Fruit fly (Drosophila melanogaster) whole organism, prepupa: ENCODE results near the gene CG2147.

Source experiments
- Blimp-1 ChIP-seq: fragments of 200-800 bp; sonication (Bioruptor generic); optimal IDR thresholded peaks from 3 replicates; lab custom pipeline; 2017; ENCODE audit warnings: missing biosample characterization, missing genetic modification characterization, mild to moderate bottlenecking, moderate library complexity, missing genetic modification reagents
- CG10669 ChIP-seq: fragments of 200-800 bp; sonication (Bioruptor generic); optimal IDR thresholded peaks from 3 replicates; lab custom pipeline; 2018; ENCODE audit warnings: missing biosample characterization, mild to moderate bottlenecking, missing genetic modification characterization, moderate library complexity
- CG11294 ChIP-seq: fragments of 200-800 bp; sonication (Bioruptor generic); IDR thresholded peaks from 2 replicates; pipeline ENCODE4 v1.3.6; 2022; ENCODE audit warnings: missing biosample characterization, missing genetic modification characterization
- CG11762 ChIP-seq: fragments of 200-800 bp; sonication (Bioruptor generic); optimal IDR thresholded peaks from 3 replicates; lab custom pipeline; 2016; ENCODE audit warnings: missing biosample characterization, missing genetic modification characterization; ENCODE audit not compliant: insufficient read depth
- CG11902 ChIP-seq: fragments of 200-800 bp; sonication (Bioruptor generic); optimal IDR thresholded peaks from 3 replicates; lab custom pipeline; 2016; ENCODE audit warnings: missing biosample characterization, missing genetic modification characterization
- CG15336 ChIP-seq: fragments of 200-800 bp; sonication (Bioruptor generic); IDR thresholded peaks from 2 replicates; pipeline ENCODE4 v1.3.6; 2022; ENCODE audit warnings: missing biosample characterization, missing genetic modification characterization
- CG1621 ChIP-seq: fragments of 200-800 bp; sonication (Bioruptor generic); optimal IDR thresholded peaks from 3 replicates; lab custom pipeline; 2018; ENCODE audit warnings: missing biosample characterization, mild to moderate bottlenecking, missing genetic modification characterization
- CG16779 ChIP-seq: fragments of 200-800 bp; sonication (Bioruptor generic); optimal IDR thresholded peaks from 3 replicates; lab custom pipeline; 2017; ENCODE audit warnings: missing biosample characterization, mild to moderate bottlenecking, missing genetic modification characterization
- CG31627 ChIP-seq: fragments of 200-800 bp; sonication (Bioruptor generic); optimal IDR thresholded peaks from 3 replicates; lab custom pipeline; 2016; ENCODE audit warnings: missing biosample characterization, missing genetic modification characterization
- CG32006 ChIP-seq: fragments of 200-800 bp; sonication (Bioruptor generic); optimal IDR thresholded peaks from 3 replicates; lab custom pipeline; 2017; ENCODE audit warnings: missing biosample characterization, mild to moderate bottlenecking, missing genetic modification characterization
- CG34406 ChIP-seq: fragments of 200-800 bp; sonication (Bioruptor generic); optimal IDR thresholded peaks from 3 replicates; lab custom pipeline; 2016; ENCODE audit warnings: missing biosample characterization, missing genetic modification characterization
- CG3919 ChIP-seq: fragments of 200-800 bp; sonication (Bioruptor generic); optimal IDR thresholded peaks from 3 replicates; lab custom pipeline; 2016; ENCODE audit warnings: missing biosample characterization, missing genetic modification characterization
- CG4318 ChIP-seq: fragments of 200-800 bp; sonication (Bioruptor generic); optimal IDR thresholded peaks from 3 replicates; lab custom pipeline; 2017; ENCODE audit warnings: missing biosample characterization, mild to moderate bottlenecking, missing genetic modification characterization
- CG6163 ChIP-seq: fragments of 200-800 bp; sonication (Bioruptor generic); IDR thresholded peaks from 3 replicates; pipeline ENCODE4 v1.3.6; 2022; ENCODE audit warnings: missing biosample characterization, missing genetic modification characterization
- CG6276 ChIP-seq: fragments of 200-800 bp; sonication (Bioruptor generic); optimal IDR thresholded peaks from 2 replicates; lab custom pipeline; 2017; ENCODE audit warnings: missing biosample characterization, mild to moderate bottlenecking, missing genetic modification characterization
- CG6792 ChIP-seq: fragments of 200-800 bp; sonication (Bioruptor generic); optimal IDR thresholded peaks from 3 replicates; lab custom pipeline; 2016; ENCODE audit warnings: missing biosample characterization, missing genetic modification characterization
- CG6808 ChIP-seq: fragments of 200-800 bp; sonication (Bioruptor generic); optimal IDR thresholded peaks from 3 replicates; lab custom pipeline; 2017; ENCODE audit warnings: missing biosample characterization, missing genetic modification characterization, mild to moderate bottlenecking, moderate library complexity, missing genetic modification reagents
- CG6854 ChIP-seq: fragments of 200-800 bp; sonication (Bioruptor generic); optimal IDR thresholded peaks from 2 replicates; lab custom pipeline; 2017; ENCODE audit warnings: missing biosample characterization, mild to moderate bottlenecking, missing genetic modification characterization
- CG8119 ChIP-seq: fragments of 200-800 bp; sonication (Bioruptor generic); IDR thresholded peaks from 3 replicates; pipeline ENCODE4 v1.3.6; 2022; ENCODE audit warnings: missing biosample characterization, missing genetic modification characterization
- CG8319 ChIP-seq: fragments of 200-800 bp; sonication (Bioruptor generic); optimal IDR thresholded peaks from 3 replicates; lab custom pipeline; 2016; ENCODE audit warnings: missing biosample characterization, missing genetic modification characterization
- CG8632 ChIP-seq: fragments of 200-800 bp; sonication (Bioruptor generic); optimal IDR thresholded peaks from 3 replicates; lab custom pipeline; 2016; ENCODE audit warnings: missing biosample characterization, missing genetic modification characterization
- Eip75B ChIP-seq: fragments of 200-800 bp; sonication (Bioruptor generic); optimal IDR thresholded peaks from 3 replicates; lab custom pipeline; 2016; ENCODE audit warnings: missing biosample characterization, missing genetic modification characterization
- Ets21C ChIP-seq: fragments of 200-800 bp; sonication (Bioruptor generic); optimal IDR thresholded peaks from 3 replicates; lab custom pipeline; 2016; ENCODE audit warnings: missing biosample characterization, missing genetic modification characterization
- Ets96B ChIP-seq: fragments of 200-800 bp; optimal IDR thresholded peaks from 2 replicates; lab custom pipeline; 2019; ENCODE audit warnings: missing biosample characterization, mild to moderate bottlenecking, missing genetic modification characterization, moderate library complexity
- Gug ChIP-seq: fragments of 200-800 bp; sonication (Bioruptor generic); IDR thresholded peaks from 2 replicates; pipeline ENCODE4 v1.3.6; 2022; ENCODE audit warnings: missing biosample characterization, missing genetic modification characterization
- Hr39 ChIP-seq: fragments of 200-800 bp; sonication (Bioruptor generic); optimal IDR thresholded peaks from 2 replicates; lab custom pipeline; 2016; ENCODE audit warnings: missing biosample characterization, missing genetic modification characterization
- Hr4 ChIP-seq: fragments of 200-800 bp; sonication (Bioruptor generic); optimal IDR thresholded peaks from 3 replicates; lab custom pipeline; 2016; ENCODE audit warnings: missing biosample characterization, missing genetic modification characterization
- Lpt ChIP-seq: fragments of 200-800 bp; sonication (Bioruptor generic); optimal IDR thresholded peaks from 3 replicates; lab custom pipeline; 2016; ENCODE audit warnings: missing biosample characterization, missing genetic modification characterization
- OdsH ChIP-seq: fragments of 200-800 bp; sonication (Bioruptor generic); optimal IDR thresholded peaks from 3 replicates; lab custom pipeline; 2016; ENCODE audit warnings: missing biosample characterization, missing genetic modification characterization
- Smox ChIP-seq: fragments of 200-800 bp; sonication (Bioruptor generic); optimal IDR thresholded peaks from 3 replicates; lab custom pipeline; 2016; ENCODE audit warnings: missing biosample characterization, missing genetic modification characterization
- Sox102F ChIP-seq: fragments of 200-800 bp; sonication (Bioruptor generic); optimal IDR thresholded peaks from 2 replicates; lab custom pipeline; 2016; ENCODE audit warnings: missing biosample characterization, mild to moderate bottlenecking, missing genetic modification characterization
- Sox14 ChIP-seq: fragments of 200-800 bp; sonication (Bioruptor generic); optimal IDR thresholded peaks from 3 replicates; lab custom pipeline; 2016; ENCODE audit warnings: missing biosample characterization, missing genetic modification characterization
- achi ChIP-seq: fragments of 200-800 bp; sonication (Bioruptor generic); optimal IDR thresholded peaks from 3 replicates; lab custom pipeline; 2016; ENCODE audit warnings: missing biosample characterization, missing genetic modification characterization
- acj6 ChIP-seq: fragments of 200-800 bp; sonication (Bioruptor generic); optimal IDR thresholded peaks from 3 replicates; lab custom pipeline; 2016; ENCODE audit warnings: missing biosample characterization, missing genetic modification characterization
- cyc ChIP-seq: fragments of 200-800 bp; sonication (Bioruptor generic); optimal IDR thresholded peaks from 3 replicates; lab custom pipeline; 2016; ENCODE audit warnings: missing biosample characterization, missing genetic modification characterization
- dac ChIP-seq: fragments of 200-800 bp; sonication (Bioruptor generic); optimal IDR thresholded peaks from 2 replicates; lab custom pipeline; 2017; ENCODE audit warnings: missing biosample characterization, mild to moderate bottlenecking, missing genetic modification characterization
- eg ChIP-seq: fragments of 200-800 bp; sonication (Bioruptor generic); IDR thresholded peaks from 3 replicates; pipeline ENCODE4 v1.3.6; 2022; ENCODE audit warnings: missing biosample characterization, missing genetic modification characterization
- esn ChIP-seq: fragments of 200-800 bp; sonication (Bioruptor generic); optimal IDR thresholded peaks from 2 replicates; lab custom pipeline; 2016; ENCODE audit warnings: missing biosample characterization, mild to moderate bottlenecking, missing genetic modification characterization, moderate library complexity
- fd59A ChIP-seq: fragments of 200-800 bp; sonication (Bioruptor generic); optimal IDR thresholded peaks from 2 replicates; lab custom pipeline; 2017; ENCODE audit warnings: missing biosample characterization, mild to moderate bottlenecking, missing genetic modification characterization, missing genetic modification reagents
- fd85E ChIP-seq: fragments of 200-800 bp; sonication (Bioruptor generic); optimal IDR thresholded peaks from 3 replicates; lab custom pipeline; 2016; ENCODE audit warnings: missing biosample characterization, missing genetic modification characterization
- fkh ChIP-seq: fragments of 200-800 bp; sonication (Bioruptor generic); optimal IDR thresholded peaks from 3 replicates; lab custom pipeline; 2017; ENCODE audit warnings: missing biosample characterization, mild to moderate bottlenecking, missing genetic modification characterization, moderate library complexity
- lz ChIP-seq: fragments of 200-800 bp; sonication (Bioruptor generic); optimal IDR thresholded peaks from 3 replicates; lab custom pipeline; 2016; ENCODE audit warnings: missing biosample characterization, missing genetic modification characterization
- net ChIP-seq: fragments of 200-800 bp; sonication (Bioruptor generic); optimal IDR thresholded peaks from 3 replicates; lab custom pipeline; 2016; ENCODE audit warnings: missing biosample characterization, missing genetic modification characterization
- salr ChIP-seq, 2 experiments: fragments of 200-800 bp; sonication (Bioruptor generic); optimal IDR thresholded peaks; 3 replicates each; lab custom pipeline; 2016 to 2018; ENCODE audit warnings: missing biosample characterization in 2 of 2, missing genetic modification characterization in 2 of 2, mild to moderate bottlenecking in 1 of 2
- ss ChIP-seq, 2 experiments: fragments of 200-800 bp; sonication (Bioruptor generic); optimal IDR thresholded peaks; 2 replicates in 1 of 2; 3 replicates in 1 of 2; lab custom pipeline; 2017 to 2018; ENCODE audit warnings: mild to moderate bottlenecking in 2 of 2, missing biosample characterization in 2 of 2, missing genetic modification characterization in 2 of 2, moderate library complexity in 1 of 2
- svp ChIP-seq: fragments of 200-800 bp; sonication (Bioruptor generic); peaks from one replicate; lab custom pipeline; 2016; ENCODE audit warnings: missing biosample characterization, missing genetic modification characterization
- topi ChIP-seq: fragments of 200-800 bp; sonication (Bioruptor generic); optimal IDR thresholded peaks from 3 replicates; lab custom pipeline; 2016; ENCODE audit warnings: missing biosample characterization, missing genetic modification characterization
- vri ChIP-seq: fragments of 200-800 bp; sonication (Bioruptor generic); optimal IDR thresholded peaks from 3 replicates; lab custom pipeline; 2016; ENCODE audit warnings: missing biosample characterization, mild to moderate bottlenecking, missing genetic modification characterization

The CG2147 gene

dm6 chrX:8202724-8203362 is 37.6 kb upstream of the CG2147 start (continued):
- TF ChIP-seq Ets21C (GFP tag; lab: Kevin White, UChicago) (no peak), CG6163 (GFP tag; lab: Robert Waterston, UW) (0 out of 3 replicates have a peak, but pooled peaks have one; percentile 26), CG8632 (no peak), Eip75B (peak; percentile 6)
- TF ChIP-seq, all 60 proteins: peak for 31

- TF ChIP-seq dac (GFP tag; lab: Kevin White, UChicago) (no peak), CG11762 (GFP tag; lab: Kevin White, UChicago) (peak; percentile 3), esn (GFP tag; lab: Kevin White, UChicago) (peak; percentile 20), acj6 (GFP tag; lab: Kevin White, UChicago) (no peak), fd85E (GFP tag; lab: Kevin White, UChicago) (no peak), Sox102F (GFP tag; lab: Kevin White, UChicago) (no peak), Hr39 (GFP tag; lab: Kevin White, UChicago) (no peak), topi (GFP tag; lab: Kevin White, UChicago) (no peak), Sox14 (GFP tag; lab: Kevin White, UChicago) (no peak), Gug (GFP tag; lab: Robert Waterston, UW) (0 out of 2 replicates have a peak, but pooled peaks have one; percentile 13), Ets21C (GFP tag; lab: Kevin White, UChicago) (no peak), CG6808 (peak; percentile 31), CG3919 (GFP tag; lab: Kevin White, UChicago) (no peak), CG8632 (no peak), Hr4 (GFP tag; lab: Kevin White, UChicago) (peak; percentile 33), cyc (GFP tag; lab: Kevin White, UChicago) (no peak), Smox (GFP tag; lab: Kevin White, UChicago) (peak; percentile 10), salr (GFP tag; optimal IDR thresholded peaks at IDR 0.05; lab: Kevin White, UChicago) (no peak), CG15336 (GFP tag; lab: Robert Waterston, UW) (peak; percentile 46; the same call in 1 of the 2 replicates), ss (GFP tag; optimal IDR thresholded peaks at IDR 0.05; lab: Kevin White, UChicago) (no peak), CG16779 (no peak), CG34406 (GFP tag; lab: Kevin White, UChicago) (no peak), CG1621 (tag; lab: Kevin White, UChicago) (no peak), lz (GFP tag; lab: Kevin White, UChicago) (no peak), CG4318 (GFP tag; lab: Kevin White, UChicago) (no peak), CG8319 (GFP tag; lab: Kevin White, UChicago) (no peak), eg (GFP tag; lab: Robert Waterston, UW) (peak; percentile 34; the same call in 2 of the 3 replicates), CG6854 (GFP tag; lab: Kevin White, UChicago) (no peak), fkh (no peak), svp (GFP tag; lab: Kevin White, UChicago) (no peak), CG6792 (GFP tag; lab: Kevin White, UChicago) (no peak), net (GFP tag; lab: Kevin White, UChicago) (no peak), Lpt (no peak), OdsH (GFP tag; lab: Kevin White, UChicago) (peak; percentile 35), CG8119 (GFP tag; lab: Robert Waterston, UW) (peak; percentile 54; the same call in 2 of the 3 replicates), CG6276 (GFP tag; lab: Kevin White, UChicago) (peak; percentile 48), achi (GFP tag; lab: Kevin White, UChicago) (no peak), fd59A (GFP tag; lab: Kevin White, UChicago) (no peak), CG11902 (GFP tag; lab: Kevin White, UChicago) (no peak), CG32006 (GFP tag; lab: Kevin White, UChicago) (peak; percentile 35), Blimp-1 (GFP tag; lab: Kevin White, UChicago) (peak; percentile 30), vri (peak; percentile 12), CG11294 (GFP tag; lab: Robert Waterston, UW) (0 out of 2 replicates have a peak, but pooled peaks have one; percentile 7), Ets96B (tag; lab: Kevin White, UChicago) (no peak), CG31627 (GFP tag; lab: Kevin White, UChicago) (no peak), CG10669 (GFP tag; lab: Kevin White, UChicago) (no peak)
Measured at dm6 chrX:8205625-8206252, 34.7 kb upstream of the CG2147 start.
